Worm (Caenorhabditis elegans) whole organism, L3 larva: ENCODE data around the gene oac-31.

ENCODE experiments used
- R02D3.7 ChIP-seq: fragments of 150-350 bp; optimal IDR thresholded peaks from 2 replicates; lab custom pipeline; 2014; ENCODE audit warnings: missing biosample characterization, missing genetic modification characterization
- ZK546.5 ChIP-seq: sonication (generic microtip); optimal IDR thresholded peaks from 2 replicates; lab custom pipeline; 2017; ENCODE audit warnings: missing biosample characterization, missing genetic modification characterization
- aly-2 ChIP-seq: fragments of 150-350 bp; optimal IDR thresholded peaks from 2 replicates; lab custom pipeline; 2014; ENCODE audit warnings: missing biosample characterization, missing genetic modification characterization
- ama-1 ChIP-seq: fragments of 150-350 bp; optimal IDR thresholded peaks from 2 replicates; lab custom pipeline; 2018
- ceh-28 ChIP-seq: fragments of 150-350 bp; optimal IDR thresholded peaks from 2 replicates; lab custom pipeline; 2014; ENCODE audit warnings: missing biosample characterization, missing genetic modification reagents, missing genetic modification characterization
- ceh-82 ChIP-seq: fragments of 150-350 bp; optimal IDR thresholded peaks from 2 replicates; lab custom pipeline; 2014; ENCODE audit warnings: missing biosample characterization, missing genetic modification characterization
- ceh-9 ChIP-seq: sonication (generic microtip); optimal IDR thresholded peaks from 2 replicates; lab custom pipeline; 2018; ENCODE audit warnings: missing biosample characterization, missing genetic modification characterization
- daf-12 ChIP-seq: fragments of 150-350 bp; optimal IDR thresholded peaks from 2 replicates; lab custom pipeline; 2014; ENCODE audit warnings: missing biosample characterization, missing genetic modification reagents, missing genetic modification characterization
- egl-27 ChIP-seq: sonication (generic microtip); optimal IDR thresholded peaks from 4 replicates; lab custom pipeline; 2017; ENCODE audit warnings: missing biosample characterization, missing genetic modification reagents, missing genetic modification characterization
- egl-5 ChIP-seq: fragments of 150-350 bp; optimal IDR thresholded peaks from 2 replicates; lab custom pipeline; 2017; ENCODE audit warnings: missing biosample characterization, missing genetic modification reagents, missing genetic modification characterization, inconsistent platforms
- elt-1 ChIP-seq: fragments of 150-350 bp; optimal IDR thresholded peaks from 2 replicates; lab custom pipeline; 2014; ENCODE audit warnings: missing biosample characterization, missing genetic modification characterization
- elt-3 ChIP-seq, 3 experiments: fragments of 150-350 bp in 1 of 3; sonication (generic microtip) in 2 of 3; optimal IDR thresholded peaks; 2 replicates in 2 of 3; 4 replicates in 1 of 3; lab custom pipeline; 2014 to 2017; ENCODE audit warnings: missing biosample characterization in 3 of 3, missing genetic modification characterization in 3 of 3
- eor-1 ChIP-seq, 2 experiments: fragments of 150-350 bp; optimal IDR thresholded peaks; 2 replicates each; lab custom pipeline; 2014 to 2018; ENCODE audit warnings: missing biosample characterization in 2 of 2, missing genetic modification characterization in 2 of 2
- fkh-10 ChIP-seq: sonication (generic microtip); optimal IDR thresholded peaks from 2 replicates; lab custom pipeline; 2017; ENCODE audit warnings: missing biosample characterization, missing genetic modification reagents, missing genetic modification characterization
- fkh-2 ChIP-seq: fragments of 150-350 bp; optimal IDR thresholded peaks from 2 replicates; lab custom pipeline; 2014; ENCODE audit warnings: missing biosample characterization, missing genetic modification reagents, missing genetic modification characterization
- hmg-11 ChIP-seq: sonication (generic microtip); optimal IDR thresholded peaks from 2 replicates; lab custom pipeline; 2016; ENCODE audit warnings: missing genetic modification characterization, missing compliant biosample characterization
- jun-1 ChIP-seq: fragments of 150-350 bp; optimal IDR thresholded peaks from 2 replicates; lab custom pipeline; 2014; ENCODE audit warnings: missing biosample characterization, missing genetic modification reagents, missing genetic modification characterization
- lin-39 ChIP-seq: fragments of 150-350 bp; optimal IDR thresholded peaks from 2 replicates; lab custom pipeline; 2018; ENCODE audit warnings: missing biosample characterization, missing genetic modification reagents, missing genetic modification characterization
- lsy-12 ChIP-seq: sonication (generic microtip); optimal IDR thresholded peaks from 2 replicates; lab custom pipeline; 2016; ENCODE audit warnings: mild to moderate bottlenecking, missing genetic modification characterization, missing compliant biosample characterization
- nhr-237 ChIP-seq: fragments of 150-350 bp; optimal IDR thresholded peaks from 2 replicates; lab custom pipeline; 2014; ENCODE audit warnings: missing biosample characterization, missing genetic modification characterization
- nhr-28 ChIP-seq: fragments of 150-350 bp; optimal IDR thresholded peaks from 2 replicates; lab custom pipeline; 2014; ENCODE audit warnings: missing biosample characterization, missing genetic modification characterization
- nhr-43 ChIP-seq: sonication (generic microtip); optimal IDR thresholded peaks from 2 replicates; lab custom pipeline; 2016; ENCODE audit warnings: mild to moderate bottlenecking, missing genetic modification characterization, missing compliant biosample characterization; ENCODE audit not compliant: poor library complexity, severe bottlenecking
- nhr-67 ChIP-seq: fragments of 150-350 bp; optimal IDR thresholded peaks from 2 replicates; lab custom pipeline; 2014; ENCODE audit warnings: missing biosample characterization, missing genetic modification characterization
- nhr-76 ChIP-seq: fragments of 150-350 bp; sonication (generic microtip); optimal IDR thresholded peaks from 5 replicates; lab custom pipeline; 2014; ENCODE audit warnings: missing biosample characterization, missing genetic modification characterization
- nhr-77 ChIP-seq: fragments of 150-350 bp; optimal IDR thresholded peaks from 2 replicates; lab custom pipeline; 2014; ENCODE audit warnings: missing biosample characterization, missing genetic modification characterization
- pqm-1 ChIP-seq: fragments of 150-350 bp; optimal IDR thresholded peaks from 2 replicates; lab custom pipeline; 2017; ENCODE audit warnings: missing biosample characterization, missing genetic modification characterization, inconsistent platforms
- sea-2 ChIP-seq: fragments of 150-350 bp; sonication (generic microtip); optimal IDR thresholded peaks from 4 replicates; lab custom pipeline; 2014; ENCODE audit warnings: missing biosample characterization, missing genetic modification reagents, missing genetic modification characterization
- snpc-4 ChIP-seq: fragments of 150-350 bp; optimal IDR thresholded peaks from 2 replicates; lab custom pipeline; 2014; ENCODE audit warnings: missing biosample characterization, missing genetic modification characterization
- unc-39 ChIP-seq: sonication (generic microtip); optimal IDR thresholded peaks from 4 replicates; lab custom pipeline; 2017; ENCODE audit warnings: missing biosample characterization, missing genetic modification characterization
- zag-1 ChIP-seq: fragments of 150-350 bp; optimal IDR thresholded peaks from 2 replicates; lab custom pipeline; 2014; ENCODE audit warnings: missing biosample characterization, missing genetic modification characterization
- ztf-11 ChIP-seq: fragments of 150-350 bp; optimal IDR thresholded peaks from 2 replicates; lab custom pipeline; 2014; ENCODE audit warnings: missing biosample characterization, missing genetic modification characterization
- ztf-4 ChIP-seq: fragments of 150-350 bp; optimal IDR thresholded peaks from 2 replicates; lab custom pipeline; 2014; ENCODE audit warnings: missing biosample characterization, missing genetic modification characterization

oac-31 gene

DNA sequence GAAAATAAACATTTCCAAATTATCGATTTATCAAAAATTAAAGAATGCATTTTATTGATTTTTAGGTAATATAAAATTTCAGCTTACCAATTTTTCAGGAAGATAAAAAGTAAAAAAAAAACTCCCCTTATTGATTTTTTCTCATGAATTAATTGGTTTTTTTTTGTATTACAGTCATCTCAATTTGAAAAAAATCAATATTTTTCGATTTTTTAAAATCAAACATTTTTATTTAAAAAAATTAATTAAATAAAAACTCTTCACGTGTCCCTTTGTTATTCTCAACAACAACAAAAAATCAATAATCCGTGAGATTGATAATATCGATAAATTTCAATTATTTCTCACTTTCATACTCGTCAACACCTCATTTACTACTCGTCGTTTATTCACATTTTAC, 46.4 kb downstream of the oac-31 start, which contains the start of gene C38C3.3:
TSS of gene C38C3.3 (plus strand) at position 301 of the 400 bp plus-strand sequence.
- TF ChIP-seq daf-12 (tag; lab: Kevin White, UChicago) = no peak
- TF ChIP-seq ceh-28 (tag; lab: Kevin White, UChicago) = peak; percentile 15

DNA sequence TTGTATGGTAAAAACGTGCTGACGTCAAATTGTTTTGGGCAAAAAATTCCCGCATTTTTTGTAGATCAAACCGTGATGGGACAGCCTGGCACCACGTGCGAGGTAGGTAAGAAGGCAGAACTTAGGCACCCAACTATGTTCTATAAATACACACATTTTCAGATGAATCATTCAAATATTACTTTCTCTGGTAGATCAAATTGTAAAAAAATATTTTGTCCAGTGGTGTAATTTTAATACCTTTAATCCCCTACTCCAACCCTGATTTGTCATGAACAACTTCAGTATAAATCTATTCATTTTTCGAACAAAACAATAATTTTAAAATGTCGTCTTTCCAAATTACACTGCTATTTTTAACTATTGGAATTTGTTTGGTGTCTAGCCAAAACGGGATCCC, 47.2 kb downstream of the oac-31 start, which contains the start of gene spig-7:
TSS of gene spig-7 (plus strand) at position 301 of the 400 bp plus-strand sequence.
- TF ChIP-seq nhr-77 (tag; lab: Kevin White, UChicago) (no peak), nhr-237 (tag; lab: Kevin White, UChicago) (no peak), elt-1 (tag; lab: Kevin White, UChicago) (no peak), elt-3 (tag; optimal IDR thresholded peaks at IDR 0.05; lab: Kevin White, UChicago) (no peak), ceh-82 (tag; lab: Kevin White, UChicago) (no peak), egl-27 (tag; lab: Kevin White, UChicago) (no peak), ceh-9 (tag; lab: Kevin White, UChicago) (no peak), jun-1 (no peak), lsy-12 (tag; lab: Kevin White, UChicago) (no peak), ZK546.5 (no peak), aly-2 (tag; lab: Kevin White, UChicago) (no peak), ama-1 (lab: Kevin White, UChicago) (no peak), nhr-28 (tag; lab: Kevin White, UChicago) (no peak), egl-5 (tag; lab: Kevin White, UChicago) (no peak)
- TF ChIP-seq, all 47 proteins: peak for 0

ce11 chrV:1491510-1491909, 50.2 kb downstream of the oac-31 start, which contains the start of gene C38C3.6:
Gene C38C3.6, minus strand, starts transcription at chrV:1491610.
- TF ChIP-seq elt-3 (tag; optimal IDR thresholded peaks at IDR 0.05; lab: Kevin White, UChicago) (no peak), fkh-2 (tag; lab: Kevin White, UChicago) (no peak), ztf-4 (tag; lab: Kevin White, UChicago) (no peak), lin-39 (tag; lab: Kevin White, UChicago) (no peak), daf-12 (tag; lab: Kevin White, UChicago) (no peak), lsy-12 (tag; lab: Kevin White, UChicago) (no peak), egl-5 (tag; lab: Kevin White, UChicago) (no peak), zag-1 (tag; lab: Kevin White, UChicago) (no peak), ZK546.5 (no peak), eor-1 (tag; optimal IDR thresholded peaks at IDR 0.05; lab: Kevin White, UChicago) (no peak), unc-39 (no peak), nhr-77 (tag; lab: Kevin White, UChicago) (no peak), ztf-11 (no peak), nhr-43 (no peak), nhr-67 (tag; lab: Kevin White, UChicago) (no peak), nhr-76 (tag; lab: Kevin White, UChicago) (no peak)

DNA sequence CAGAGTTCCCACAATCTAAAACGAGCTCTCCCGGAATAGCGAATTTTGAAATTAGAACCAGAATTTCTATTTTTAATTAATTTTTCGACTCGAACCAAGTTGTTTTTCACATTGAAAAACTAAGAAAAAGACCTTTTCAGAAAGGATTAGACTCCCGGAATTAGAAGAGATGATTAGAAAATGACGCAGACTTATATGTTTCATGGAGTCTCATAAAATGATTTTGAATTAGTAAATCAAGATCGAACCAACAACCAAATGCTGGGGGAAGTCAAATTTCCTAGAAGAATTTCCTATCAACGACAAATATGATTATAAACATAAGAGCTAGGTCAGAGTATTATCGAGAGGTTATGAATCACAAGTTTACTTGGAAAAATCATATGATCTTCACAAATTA, 53.0 kb downstream of the oac-31 start:
- no peak for TF ChIP-seq jun-1
- no peak for TF ChIP-seq ztf-4 (tag; lab: Kevin White, UChicago)
- no peak for TF ChIP-seq snpc-4 (tag; lab: Kevin White, UChicago)
- TF ChIP-seq hmg-11 (tag; lab: Kevin White, UChicago) = no peak
- TF ChIP-seq ZK546.5 = no peak
- no peak for TF ChIP-seq daf-12 (tag; lab: Kevin White, UChicago)
- no peak for TF ChIP-seq sea-2 (GFP tag; lab: Kevin White, UChicago)
- no peak for TF ChIP-seq pqm-1 (tag; lab: Kevin White, UChicago)
- TF ChIP-seq eor-1 (tag; optimal IDR thresholded peaks at IDR 0.05; lab: Kevin White, UChicago) = no peak
- TF ChIP-seq fkh-10 = no peak
- TF ChIP-seq nhr-76 (tag; lab: Kevin White, UChicago) = no peak
- no peak for TF ChIP-seq nhr-77 (tag; lab: Kevin White, UChicago)
- TF ChIP-seq ztf-11 = no peak
- no peak for TF ChIP-seq zag-1 (tag; lab: Kevin White, UChicago)
- TF ChIP-seq elt-3 (tag; optimal IDR thresholded peaks at IDR 0.05; lab: Kevin White, UChicago) = no peak
- no peak for TF ChIP-seq R02D3.7
- TF ChIP-seq, all 47 proteins: peak for 0
